Worm (Caenorhabditis elegans): ENCODE results near the gene T13F2.4.

Gene T13F2.4

DNA sequence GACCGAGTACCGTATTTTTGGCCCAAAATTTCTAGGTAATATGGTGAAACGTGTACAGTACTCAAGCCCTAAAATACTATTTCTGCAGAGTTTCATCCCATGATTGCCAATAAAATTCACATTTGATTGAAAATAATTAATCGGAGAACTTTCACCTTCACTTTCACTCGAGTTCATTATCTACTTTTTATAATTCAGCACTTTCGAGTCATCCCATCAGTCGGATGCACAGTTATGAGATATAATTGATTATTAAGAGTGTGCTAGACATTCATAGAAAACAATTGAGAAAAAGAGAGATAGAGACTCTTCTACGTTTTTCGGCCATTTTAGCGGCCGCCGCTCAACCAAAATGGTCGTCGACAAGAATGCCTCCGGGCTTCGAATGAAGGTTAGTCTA, 13.1 kb downstream of the T13F2.4 start, which contains the start of gene fat-3:
TSS of gene fat-3 (plus strand) at position 313 of the 400 bp plus-strand sequence.
- no peak for TF ChIP-seq ets-7 (tag; optimal IDR thresholded peaks at IDR 0.05)
- TF ChIP-seq tbx-37 (GFP tag; conservative IDR thresholded peaks at IDR 0.05): no peak

DNA sequence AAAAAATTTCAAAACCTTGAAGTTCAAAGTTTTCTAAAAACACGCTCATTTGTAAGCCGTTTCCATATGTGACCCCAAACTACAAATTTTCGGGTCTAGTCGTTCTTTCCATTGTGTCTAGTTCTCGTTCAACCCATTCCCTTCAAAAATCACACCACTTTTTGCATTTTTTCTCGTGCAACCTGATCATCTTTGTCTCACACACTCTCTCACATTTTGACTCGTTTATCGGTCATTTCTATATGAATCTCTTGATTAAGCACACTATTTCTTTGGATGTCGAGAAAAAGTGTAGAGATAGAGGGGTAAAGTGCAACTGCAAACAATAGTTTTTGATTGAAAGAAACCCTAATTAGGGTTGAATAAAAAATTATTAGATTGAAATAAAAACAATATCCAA, 13.9 kb downstream of the T13F2.4 start:
- TF ChIP-seq tbx-11 (GFP tag; IDR thresholded peaks at IDR 0.05) (no peak), aly-1 (tag; optimal IDR thresholded peaks at IDR 0.05) (no peak), ets-7 (tag; optimal IDR thresholded peaks at IDR 0.05) (no peak), hmbx-1 (tag; optimal IDR thresholded peaks at IDR 0.05) (no peak), ama-1 (optimal IDR thresholded peaks at IDR 0.05) (no peak), tra-4 (tag; optimal IDR thresholded peaks at IDR 0.05) (no peak), pes-1 (GFP tag; IDR thresholded peaks at IDR 0.05) (no peak), ceh-13 (GFP tag; optimal IDR thresholded peaks at IDR 0.05) (no peak), hmg-4 (GFP tag; optimal IDR thresholded peaks at IDR 0.05) (no peak), hnd-1 (tag; optimal IDR thresholded peaks at IDR 0.05) (no peak), ceh-36 (tag; optimal IDR thresholded peaks at IDR 0.05) (no peak), F13C5.2 (tag; optimal IDR thresholded peaks at IDR 0.05) (no peak), flt-1 (GFP tag; IDR thresholded peaks at IDR 0.05) (no peak), tbx-37 (GFP tag; conservative IDR thresholded peaks at IDR 0.05) (no peak), B0310.2 (tag; optimal IDR thresholded peaks at IDR 0.05) (no peak), sea-1 (GFP tag; conservative IDR thresholded peaks at IDR 0.05) (no peak), scrt-1 (GFP tag; IDR thresholded peaks at IDR 0.05) (no peak)

DNA sequence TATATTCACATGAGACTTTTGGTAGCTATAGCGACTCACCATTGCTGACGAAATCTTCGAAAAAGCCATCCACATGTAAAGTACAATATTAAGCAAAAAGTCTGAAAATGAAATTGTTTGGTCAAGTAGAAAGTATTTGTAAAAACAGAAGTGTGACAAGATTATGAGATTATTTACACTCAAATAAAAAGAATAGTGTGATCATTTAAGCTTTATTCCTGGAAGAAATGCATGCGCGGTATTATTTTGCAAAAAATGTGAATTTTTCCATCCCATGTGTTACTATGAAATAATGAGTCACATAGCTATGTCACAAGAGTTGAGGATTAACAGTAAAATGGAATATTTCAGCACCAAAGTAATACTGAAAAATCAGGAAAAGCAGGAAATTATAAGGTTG, 21.0 kb downstream of the T13F2.4 start, which contains the start of gene dct-15:
TSS of gene dct-15 (minus strand) at position 101 of the 400 bp plus-strand sequence.
- TF ChIP-seq aly-1 (tag; optimal IDR thresholded peaks at IDR 0.05) (no peak), F13C5.2 (tag; optimal IDR thresholded peaks at IDR 0.05) (no peak), ets-7 (tag; optimal IDR thresholded peaks at IDR 0.05) (no peak), tbx-37 (GFP tag; conservative IDR thresholded peaks at IDR 0.05) (no peak), ceh-13 (GFP tag; optimal IDR thresholded peaks at IDR 0.05) (no peak), flt-1 (GFP tag; IDR thresholded peaks at IDR 0.05) (no peak), B0310.2 (tag; optimal IDR thresholded peaks at IDR 0.05) (no peak), hnd-1 (tag; optimal IDR thresholded peaks at IDR 0.05) (no peak), ceh-36 (tag; optimal IDR thresholded peaks at IDR 0.05) (no peak), tbx-11 (GFP tag; IDR thresholded peaks at IDR 0.05) (no peak)

DNA sequence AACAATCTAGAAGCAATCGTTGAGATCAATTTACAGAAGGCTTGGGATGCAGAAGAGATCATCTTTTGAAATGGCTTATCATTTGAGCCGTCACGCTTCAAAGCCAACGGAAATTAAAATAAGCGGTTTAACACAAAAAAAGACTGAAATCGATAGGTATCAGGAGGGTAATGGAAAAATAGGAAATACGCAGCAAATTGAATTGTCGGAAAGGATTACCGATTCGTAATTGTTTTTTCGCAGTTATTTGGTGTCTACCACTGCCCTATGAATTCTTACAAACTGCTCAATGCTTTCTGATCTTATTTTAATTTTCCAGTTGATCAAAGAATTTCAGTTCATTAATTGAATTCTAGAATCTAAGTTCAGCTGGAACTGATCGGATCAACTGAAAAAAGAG, 21.9 kb downstream of the T13F2.4 start:
- TF ChIP-seq hnd-1 (tag; optimal IDR thresholded peaks at IDR 0.05): no peak
- no peak for TF ChIP-seq hmg-4 (GFP tag; optimal IDR thresholded peaks at IDR 0.05)
- TF ChIP-seq hmbx-1 (tag; optimal IDR thresholded peaks at IDR 0.05): no peak
- no peak for TF ChIP-seq ceh-13 (GFP tag; optimal IDR thresholded peaks at IDR 0.05)
- no peak for TF ChIP-seq sea-1 (GFP tag; conservative IDR thresholded peaks at IDR 0.05)
- TF ChIP-seq tra-4 (tag; optimal IDR thresholded peaks at IDR 0.05): no peak
- TF ChIP-seq ets-7 (tag; optimal IDR thresholded peaks at IDR 0.05): no peak
- TF ChIP-seq F13C5.2 (tag; optimal IDR thresholded peaks at IDR 0.05): no peak
- no peak for TF ChIP-seq ama-1 (optimal IDR thresholded peaks at IDR 0.05)
- TF ChIP-seq tbx-37 (GFP tag; conservative IDR thresholded peaks at IDR 0.05): no peak

DNA sequence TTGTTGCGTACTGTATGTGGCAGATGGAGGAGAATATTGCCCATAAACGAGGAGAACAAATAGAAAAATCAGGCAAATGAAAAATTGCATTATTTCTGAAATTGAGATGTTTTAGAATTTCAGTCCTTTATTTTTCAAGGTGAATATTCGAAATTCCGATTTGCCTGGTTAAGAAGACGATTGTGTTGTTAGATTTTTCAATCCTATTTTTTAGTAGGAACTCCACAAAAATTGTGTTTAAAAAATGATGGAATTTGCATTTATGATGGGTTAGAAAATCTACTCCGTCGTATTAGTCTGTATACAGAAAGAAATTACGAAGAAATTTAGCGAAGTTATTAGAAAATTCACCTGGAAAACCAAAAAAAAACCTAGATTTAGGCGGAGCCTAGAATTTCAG, 25.8 kb downstream of the T13F2.4 start, which contains the start of gene egl-20:
TSS of gene egl-20 (minus strand) at position 101 of the 400 bp plus-strand sequence.
- TF ChIP-seq B0310.2 (tag; optimal IDR thresholded peaks at IDR 0.05) (no peak), hmg-4 (GFP tag; optimal IDR thresholded peaks at IDR 0.05) (no peak), aly-1 (tag; optimal IDR thresholded peaks at IDR 0.05) (no peak), F13C5.2 (tag; optimal IDR thresholded peaks at IDR 0.05) (no peak), tra-4 (tag; optimal IDR thresholded peaks at IDR 0.05) (no peak), ceh-36 (tag; optimal IDR thresholded peaks at IDR 0.05) (no peak), flt-1 (GFP tag; IDR thresholded peaks at IDR 0.05) (no peak), scrt-1 (GFP tag; IDR thresholded peaks at IDR 0.05) (no peak), sea-1 (GFP tag; conservative IDR thresholded peaks at IDR 0.05) (no peak), pes-1 (GFP tag; IDR thresholded peaks at IDR 0.05) (no peak), ama-1 (optimal IDR thresholded peaks at IDR 0.05) (no peak), tbx-37 (GFP tag; conservative IDR thresholded peaks at IDR 0.05) (no peak)

DNA sequence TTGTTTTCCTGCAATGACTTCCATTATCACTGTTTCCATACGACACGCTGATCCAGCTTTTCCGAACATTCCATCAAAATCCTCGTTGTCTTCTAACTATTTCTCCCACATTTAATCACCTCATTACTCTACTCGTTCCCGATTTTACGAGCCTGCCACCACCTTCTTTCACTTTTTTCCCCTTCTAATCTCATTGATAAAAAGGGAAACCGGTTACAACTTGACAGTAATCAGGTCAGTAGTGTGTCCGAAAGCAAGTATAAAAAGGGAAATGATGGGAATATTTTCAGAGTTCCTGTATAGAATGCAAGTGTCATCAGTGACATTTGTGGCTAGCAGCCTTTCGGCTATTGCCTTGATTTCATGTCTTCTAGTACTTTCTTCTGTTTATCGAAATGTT, 32.0 kb downstream of the T13F2.4 start, which contains the start of gene col-123:
TSS of gene col-123 (plus strand) at position 301 of the 400 bp plus-strand sequence.
- no peak for TF ChIP-seq aly-1 (tag; optimal IDR thresholded peaks at IDR 0.05)
- TF ChIP-seq F13C5.2 (tag; optimal IDR thresholded peaks at IDR 0.05): no peak
- no peak for TF ChIP-seq hmg-4 (GFP tag; optimal IDR thresholded peaks at IDR 0.05)
- no peak for TF ChIP-seq ceh-13 (GFP tag; optimal IDR thresholded peaks at IDR 0.05)

DNA sequence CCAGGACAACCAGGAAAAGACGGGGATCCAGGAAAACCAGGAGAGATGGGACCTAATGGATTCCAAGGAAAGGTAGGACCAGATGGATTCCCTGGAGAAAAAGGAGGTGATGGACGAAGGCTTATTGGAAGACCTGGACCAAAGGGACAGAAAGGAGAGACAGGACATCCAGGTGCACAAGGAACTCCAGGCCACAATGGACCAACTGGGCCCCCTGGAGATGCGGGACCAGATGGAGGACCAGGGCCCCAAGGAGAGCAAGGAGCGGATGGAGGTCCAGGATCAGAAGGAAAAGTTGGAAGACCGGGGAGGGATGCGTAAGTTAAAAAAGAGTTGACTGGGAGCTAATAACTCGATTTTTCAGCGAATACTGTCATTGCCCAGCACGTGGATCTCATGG, 33.0 kb downstream of the T13F2.4 start:
- TF ChIP-seq B0310.2 (tag; optimal IDR thresholded peaks at IDR 0.05) (no peak), ceh-13 (GFP tag; optimal IDR thresholded peaks at IDR 0.05) (no peak), ama-1 (optimal IDR thresholded peaks at IDR 0.05) (no peak), hmg-4 (GFP tag; optimal IDR thresholded peaks at IDR 0.05) (no peak), tra-4 (tag; optimal IDR thresholded peaks at IDR 0.05) (no peak), hmbx-1 (tag; optimal IDR thresholded peaks at IDR 0.05) (no peak), ceh-36 (tag; optimal IDR thresholded peaks at IDR 0.05) (no peak), tbx-37 (GFP tag; conservative IDR thresholded peaks at IDR 0.05) (no peak)

DNA sequence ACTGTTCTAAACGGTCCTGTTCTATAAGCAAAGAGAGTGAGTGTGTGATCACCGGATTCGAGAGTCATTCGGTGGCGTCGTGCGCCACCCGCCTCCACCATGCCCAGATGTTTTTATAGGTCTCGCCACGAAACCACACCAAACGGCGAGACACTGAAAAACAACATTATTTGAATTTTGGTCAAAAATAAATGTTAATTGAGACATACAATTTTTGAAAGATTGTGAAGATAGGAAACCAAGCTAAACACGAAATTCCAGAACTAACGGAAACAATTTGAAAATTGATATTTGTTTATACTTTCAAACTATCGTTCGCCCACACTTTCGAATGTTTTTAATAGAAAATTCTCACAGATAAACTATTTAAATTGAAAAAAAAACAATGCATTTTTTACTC, 34.9 kb downstream of the T13F2.4 start, which contains the start of gene catp-6:
TSS of gene catp-6 (minus strand) at position 101 of the 400 bp plus-strand sequence.
- TF ChIP-seq ama-1 (optimal IDR thresholded peaks at IDR 0.05) (no peak), tbx-11 (GFP tag; IDR thresholded peaks at IDR 0.05) (no peak), aly-1 (tag; optimal IDR thresholded peaks at IDR 0.05) (no peak), F13C5.2 (tag; optimal IDR thresholded peaks at IDR 0.05) (no peak)
